Fruit fly (Drosophila melanogaster) whole organism, prepupa: ENCODE data around the gene Adsl.

Experiments
- Blimp-1 ChIP-seq: fragments of 200-800 bp; sonication (Bioruptor generic); optimal IDR thresholded peaks from 3 replicates; lab custom pipeline; 2017; ENCODE audit warnings: missing biosample characterization, missing genetic modification characterization, mild to moderate bottlenecking, moderate library complexity, missing genetic modification reagents
- CG10631 ChIP-seq: fragments of 200-800 bp; sonication (Bioruptor generic); optimal IDR thresholded peaks from 2 replicates; lab custom pipeline; 2016; ENCODE audit warnings: missing biosample characterization, missing genetic modification characterization
- CG10669 ChIP-seq: fragments of 200-800 bp; sonication (Bioruptor generic); optimal IDR thresholded peaks from 3 replicates; lab custom pipeline; 2018; ENCODE audit warnings: missing biosample characterization, mild to moderate bottlenecking, missing genetic modification characterization, moderate library complexity
- CG11762 ChIP-seq: fragments of 200-800 bp; sonication (Bioruptor generic); optimal IDR thresholded peaks from 3 replicates; lab custom pipeline; 2016; ENCODE audit warnings: missing biosample characterization, missing genetic modification characterization; ENCODE audit not compliant: insufficient read depth
- CG11902 ChIP-seq: fragments of 200-800 bp; sonication (Bioruptor generic); optimal IDR thresholded peaks from 3 replicates; lab custom pipeline; 2016; ENCODE audit warnings: missing biosample characterization, missing genetic modification characterization
- CG3032 ChIP-seq: fragments of 200-800 bp; optimal IDR thresholded peaks from 2 replicates; lab custom pipeline; 2019; ENCODE audit warnings: missing biosample characterization, mild to moderate bottlenecking, missing genetic modification characterization, moderate library complexity
- CG34406 ChIP-seq: fragments of 200-800 bp; sonication (Bioruptor generic); optimal IDR thresholded peaks from 3 replicates; lab custom pipeline; 2016; ENCODE audit warnings: missing biosample characterization, missing genetic modification characterization
- CG3919 ChIP-seq: fragments of 200-800 bp; sonication (Bioruptor generic); optimal IDR thresholded peaks from 3 replicates; lab custom pipeline; 2016; ENCODE audit warnings: missing biosample characterization, missing genetic modification characterization
- CG4318 ChIP-seq: fragments of 200-800 bp; sonication (Bioruptor generic); optimal IDR thresholded peaks from 3 replicates; lab custom pipeline; 2017; ENCODE audit warnings: missing biosample characterization, mild to moderate bottlenecking, missing genetic modification characterization
- CG6276 ChIP-seq: fragments of 200-800 bp; sonication (Bioruptor generic); optimal IDR thresholded peaks from 2 replicates; lab custom pipeline; 2017; ENCODE audit warnings: missing biosample characterization, mild to moderate bottlenecking, missing genetic modification characterization
- CG6792 ChIP-seq: fragments of 200-800 bp; sonication (Bioruptor generic); optimal IDR thresholded peaks from 3 replicates; lab custom pipeline; 2016; ENCODE audit warnings: missing biosample characterization, missing genetic modification characterization
- CG6854 ChIP-seq: fragments of 200-800 bp; sonication (Bioruptor generic); optimal IDR thresholded peaks from 2 replicates; lab custom pipeline; 2017; ENCODE audit warnings: missing biosample characterization, mild to moderate bottlenecking, missing genetic modification characterization
- CG7368 ChIP-seq: fragments of 200-800 bp; sonication (Bioruptor generic); optimal IDR thresholded peaks from 3 replicates; lab custom pipeline; 2016; ENCODE audit warnings: missing biosample characterization, missing genetic modification characterization
- CG8319 ChIP-seq: fragments of 200-800 bp; sonication (Bioruptor generic); optimal IDR thresholded peaks from 3 replicates; lab custom pipeline; 2016; ENCODE audit warnings: missing biosample characterization, missing genetic modification characterization
- CG8632 ChIP-seq: fragments of 200-800 bp; sonication (Bioruptor generic); optimal IDR thresholded peaks from 3 replicates; lab custom pipeline; 2016; ENCODE audit warnings: missing biosample characterization, missing genetic modification characterization
- CG9139 ChIP-seq: fragments of 200-800 bp; sonication (Bioruptor generic); optimal IDR thresholded peaks from 3 replicates; lab custom pipeline; 2017; ENCODE audit warnings: missing biosample characterization, mild to moderate bottlenecking, missing genetic modification characterization
- Eip75B ChIP-seq: fragments of 200-800 bp; sonication (Bioruptor generic); optimal IDR thresholded peaks from 3 replicates; lab custom pipeline; 2016; ENCODE audit warnings: missing biosample characterization, missing genetic modification characterization
- Eip78C ChIP-seq: fragments of 200-800 bp; sonication (Bioruptor generic); peaks from one replicate; lab custom pipeline; 2016; ENCODE audit warnings: missing biosample characterization, missing genetic modification characterization
- Eip93F ChIP-seq: fragments of 200-800 bp; sonication (Bioruptor generic); optimal IDR thresholded peaks from 2 replicates; lab custom pipeline; 2016; ENCODE audit warnings: missing biosample characterization, mild to moderate bottlenecking, missing genetic modification characterization
- Ets21C ChIP-seq: fragments of 200-800 bp; sonication (Bioruptor generic); optimal IDR thresholded peaks from 3 replicates; lab custom pipeline; 2016; ENCODE audit warnings: missing biosample characterization, missing genetic modification characterization
- Ets96B ChIP-seq: fragments of 200-800 bp; optimal IDR thresholded peaks from 2 replicates; lab custom pipeline; 2019; ENCODE audit warnings: missing biosample characterization, mild to moderate bottlenecking, missing genetic modification characterization, moderate library complexity
- Gug ChIP-seq: fragments of 200-800 bp; sonication (Bioruptor generic); IDR thresholded peaks from 2 replicates; pipeline ENCODE4 v1.3.6; 2022; ENCODE audit warnings: missing biosample characterization, missing genetic modification characterization
- Hr38 ChIP-seq: sonication (Bioruptor generic); optimal IDR thresholded peaks from 2 replicates; lab custom pipeline; 2016; ENCODE audit warnings: missing biosample characterization, missing genetic modification characterization
- Hr39 ChIP-seq: fragments of 200-800 bp; sonication (Bioruptor generic); optimal IDR thresholded peaks from 2 replicates; lab custom pipeline; 2016; ENCODE audit warnings: missing biosample characterization, missing genetic modification characterization
- Hr4 ChIP-seq: fragments of 200-800 bp; sonication (Bioruptor generic); optimal IDR thresholded peaks from 3 replicates; lab custom pipeline; 2016; ENCODE audit warnings: missing biosample characterization, missing genetic modification characterization
- Lpt ChIP-seq: fragments of 200-800 bp; sonication (Bioruptor generic); optimal IDR thresholded peaks from 3 replicates; lab custom pipeline; 2016; ENCODE audit warnings: missing biosample characterization, missing genetic modification characterization
- Met ChIP-seq: fragments of 200-800 bp; sonication (Bioruptor generic); optimal IDR thresholded peaks from 3 replicates; lab custom pipeline; 2016; ENCODE audit warnings: missing biosample characterization, missing genetic modification characterization
- Smox ChIP-seq: fragments of 200-800 bp; sonication (Bioruptor generic); optimal IDR thresholded peaks from 3 replicates; lab custom pipeline; 2016; ENCODE audit warnings: missing biosample characterization, missing genetic modification characterization
- Sox14 ChIP-seq: fragments of 200-800 bp; sonication (Bioruptor generic); optimal IDR thresholded peaks from 3 replicates; lab custom pipeline; 2016; ENCODE audit warnings: missing biosample characterization, missing genetic modification characterization
- achi ChIP-seq: fragments of 200-800 bp; sonication (Bioruptor generic); optimal IDR thresholded peaks from 3 replicates; lab custom pipeline; 2016; ENCODE audit warnings: missing biosample characterization, missing genetic modification characterization
- acj6 ChIP-seq: fragments of 200-800 bp; sonication (Bioruptor generic); optimal IDR thresholded peaks from 3 replicates; lab custom pipeline; 2016; ENCODE audit warnings: missing biosample characterization, missing genetic modification characterization
- dac ChIP-seq: fragments of 200-800 bp; sonication (Bioruptor generic); optimal IDR thresholded peaks from 2 replicates; lab custom pipeline; 2017; ENCODE audit warnings: missing biosample characterization, mild to moderate bottlenecking, missing genetic modification characterization
- dsx ChIP-seq: fragments of 200-800 bp; optimal IDR thresholded peaks from 3 replicates; lab custom pipeline; 2019; ENCODE audit warnings: missing biosample characterization, mild to moderate bottlenecking, missing genetic modification characterization, moderate library complexity; ENCODE audit not compliant: poor library complexity, severe bottlenecking
- fd59A ChIP-seq: fragments of 200-800 bp; sonication (Bioruptor generic); optimal IDR thresholded peaks from 2 replicates; lab custom pipeline; 2017; ENCODE audit warnings: missing biosample characterization, mild to moderate bottlenecking, missing genetic modification characterization, missing genetic modification reagents
- fd85E ChIP-seq: fragments of 200-800 bp; sonication (Bioruptor generic); optimal IDR thresholded peaks from 3 replicates; lab custom pipeline; 2016; ENCODE audit warnings: missing biosample characterization, missing genetic modification characterization
- fkh ChIP-seq: fragments of 200-800 bp; sonication (Bioruptor generic); optimal IDR thresholded peaks from 3 replicates; lab custom pipeline; 2017; ENCODE audit warnings: missing biosample characterization, mild to moderate bottlenecking, missing genetic modification characterization, moderate library complexity
- net ChIP-seq: fragments of 200-800 bp; sonication (Bioruptor generic); optimal IDR thresholded peaks from 3 replicates; lab custom pipeline; 2016; ENCODE audit warnings: missing biosample characterization, missing genetic modification characterization
- pdm3 ChIP-seq: fragments of 200-800 bp; sonication (Bioruptor generic); optimal IDR thresholded peaks from 3 replicates; lab custom pipeline; 2016; ENCODE audit warnings: missing biosample characterization, missing genetic modification characterization
- salr ChIP-seq, 2 experiments: fragments of 200-800 bp; sonication (Bioruptor generic); optimal IDR thresholded peaks; 3 replicates each; lab custom pipeline; 2016 to 2018; ENCODE audit warnings: missing biosample characterization in 2 of 2, missing genetic modification characterization in 2 of 2, mild to moderate bottlenecking in 1 of 2
- ss ChIP-seq, 2 experiments: fragments of 200-800 bp; sonication (Bioruptor generic); optimal IDR thresholded peaks; 2 replicates in 1 of 2; 3 replicates in 1 of 2; lab custom pipeline; 2017 to 2018; ENCODE audit warnings: mild to moderate bottlenecking in 2 of 2, missing biosample characterization in 2 of 2, missing genetic modification characterization in 2 of 2, moderate library complexity in 1 of 2
- svp ChIP-seq: fragments of 200-800 bp; sonication (Bioruptor generic); peaks from one replicate; lab custom pipeline; 2016; ENCODE audit warnings: missing biosample characterization, missing genetic modification characterization
- topi ChIP-seq: fragments of 200-800 bp; sonication (Bioruptor generic); optimal IDR thresholded peaks from 3 replicates; lab custom pipeline; 2016; ENCODE audit warnings: missing biosample characterization, missing genetic modification characterization
- vri ChIP-seq: fragments of 200-800 bp; sonication (Bioruptor generic); optimal IDR thresholded peaks from 3 replicates; lab custom pipeline; 2016; ENCODE audit warnings: missing biosample characterization, mild to moderate bottlenecking, missing genetic modification characterization

Gene Adsl

dm6 chr3R:17056183-17056904 is 35.4 kb upstream of the Adsl start (continued):
- TF ChIP-seq CG3032 (tag; lab: Kevin White, UChicago) (peak; percentile 9), Blimp-1 (GFP tag; lab: Kevin White, UChicago) (peak; percentile 9), fd85E (GFP tag; lab: Kevin White, UChicago) (no peak), topi (peak; percentile 19), CG11762 (GFP tag; lab: Kevin White, UChicago) (no peak), Smox (no peak), CG10669 (GFP tag; lab: Kevin White, UChicago) (no peak), Gug (GFP tag; lab: Robert Waterston, UW) (peak; percentile 39; the same call in 1 of the 2 replicates), acj6 (GFP tag; lab: Kevin White, UChicago) (no peak), CG6792 (no peak), CG4318 (GFP tag; lab: Kevin White, UChicago) (no peak), Eip78C (GFP tag; lab: Kevin White, UChicago) (peak; percentile 68), Eip93F (GFP tag; lab: Kevin White, UChicago) (no peak)

dm6 chr3R:17054528-17054927 is 33.6 kb upstream of the Adsl start:
- TF ChIP-seq CG8319 (GFP tag; lab: Kevin White, UChicago) (no peak), svp (peak; percentile 51)

- TF ChIP-seq Hr38 (no peak), topi (peak; percentile 67), CG11902 (GFP tag; lab: Kevin White, UChicago) (no peak), svp (peak; percentile 82), vri (GFP tag; lab: Kevin White, UChicago) (peak; percentile 35), Ets96B (tag; lab: Kevin White, UChicago) (no peak), Lpt (GFP tag; lab: Kevin White, UChicago) (no peak), pdm3 (peak; percentile 13), CG3919 (GFP tag; lab: Kevin White, UChicago) (peak; percentile 25), CG6276 (no peak), CG10631 (GFP tag; lab: Kevin White, UChicago) (peak; percentile 9), Gug (GFP tag; lab: Robert Waterston, UW) (no peak), CG7368 (GFP tag; lab: Kevin White, UChicago) (no peak), Eip75B (GFP tag; lab: Kevin White, UChicago) (peak; percentile 16), CG8319 (GFP tag; lab: Kevin White, UChicago) (no peak), net (peak; percentile 0), fd59A (GFP tag; lab: Kevin White, UChicago) (no peak), CG9139 (GFP tag; lab: Kevin White, UChicago) (peak; percentile 50), Hr39 (peak; percentile 28), CG34406 (GFP tag; lab: Kevin White, UChicago) (peak; percentile 31), CG3032 (tag; lab: Kevin White, UChicago) (peak; percentile 21), fd85E (GFP tag; lab: Kevin White, UChicago) (no peak), dsx (GFP tag; lab: Kevin White, UChicago) (peak; percentile 36), Ets21C (GFP tag; lab: Kevin White, UChicago) (peak; percentile 11), achi (peak; percentile 34), Hr4 (no peak), CG6792 (peak; percentile 22), ss (GFP tag; optimal IDR thresholded peaks at IDR 0.05; lab: Kevin White, UChicago) (peak; percentile 8 to 39), salr (GFP tag; optimal IDR thresholded peaks at IDR 0.05; lab: Kevin White, UChicago) (no peak), acj6 (GFP tag; lab: Kevin White, UChicago) (peak; percentile 30), CG4318 (GFP tag; lab: Kevin White, UChicago) (no peak), dac (GFP tag; lab: Kevin White, UChicago) (no peak), Sox14 (GFP tag; lab: Kevin White, UChicago) (peak; percentile 26), Met (GFP tag; lab: Kevin White, UChicago) (peak; percentile 63), Smox (peak; percentile 62), CG8632 (GFP tag; lab: Kevin White, UChicago) (peak; percentile 28), Blimp-1 (GFP tag; lab: Kevin White, UChicago) (peak; percentile 6), fkh (no peak), CG6854 (peak; percentile 22), CG10669 (GFP tag; lab: Kevin White, UChicago) (no peak)
These were observed 32.7 kb upstream of the Adsl start, which contains the start of gene Dad for dm6 chr3R:17053415-17054177. TSS of gene Dad (plus strand) at chr3R:17054007.
